Worm (Caenorhabditis elegans): ENCODE measurements around the gene rdy-2.

DNA sequence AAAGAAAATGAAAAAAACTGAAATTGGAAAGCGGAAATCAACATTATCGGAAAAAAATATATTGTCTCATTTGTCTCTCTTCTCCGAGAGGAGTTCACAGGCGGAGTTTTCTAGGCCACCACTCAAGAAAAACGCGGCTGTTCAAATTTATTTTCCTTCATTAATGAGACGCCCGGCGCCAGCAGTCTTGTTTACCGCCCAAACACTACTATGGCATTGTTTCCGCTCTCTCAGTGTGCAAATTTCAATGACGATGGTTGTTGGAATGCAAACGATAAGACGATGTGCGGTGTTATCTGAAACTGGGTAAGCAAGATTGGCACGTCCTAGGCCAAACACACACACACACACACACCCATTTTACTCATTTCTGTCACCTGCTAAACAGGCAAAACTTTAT lies 44.0 kb downstream of the rdy-2 start, which contains the start of gene cav-2:
- TF ChIP-seq unc-39 (tag; optimal IDR thresholded peaks at IDR 0.05), result no peak
- TF ChIP-seq snpc-4 (tag; optimal IDR thresholded peaks at IDR 0.05), result peak; percentile 62
- no peak for TF ChIP-seq ztf-11 (tag; optimal IDR thresholded peaks at IDR 0.05)
- TF ChIP-seq elt-1 (tag; optimal IDR thresholded peaks at IDR 0.05), result no peak
- no peak for TF ChIP-seq skn-1 (tag; optimal IDR thresholded peaks at IDR 0.05)
- peak; percentile 58 for TF ChIP-seq nhr-21 (tag; optimal IDR thresholded peaks at IDR 0.05)
- peak; percentile 34 for TF ChIP-seq lin-11 (tag; optimal IDR thresholded peaks at IDR 0.05)
- TF ChIP-seq peb-1 (tag; optimal IDR thresholded peaks at IDR 0.05), result no peak
- no peak for TF ChIP-seq nhr-77 (tag; optimal IDR thresholded peaks at IDR 0.05)
- no peak for TF ChIP-seq ama-1 (optimal IDR thresholded peaks at IDR 0.05)
- TF ChIP-seq elt-3 (tag; optimal IDR thresholded peaks at IDR 0.05), result no peak
